Worm (Caenorhabditis elegans): ENCODE measurements around the gene R05H10.1.

The R05H10.1 gene

ce11 chrII:14825413-14825812 is 26.2 kb upstream of the R05H10.1 start:
- peak; percentile 6 for TF ChIP-seq nhr-10 (tag; optimal IDR thresholded peaks at IDR 0.05)
- no peak for TF ChIP-seq nhr-76 (tag; optimal IDR thresholded peaks at IDR 0.05)
- no peak for TF ChIP-seq lir-3 (tag; optimal IDR thresholded peaks at IDR 0.05)
- no peak for TF ChIP-seq zip-2 (tag; optimal IDR thresholded peaks at IDR 0.05)
- TF ChIP-seq gei-8 (GFP tag; optimal IDR thresholded peaks at IDR 0.05): no peak
- no peak for TF ChIP-seq pha-4 (GFP tag; IDR thresholded peaks at IDR 0.05)
- TF ChIP-seq pha-4 (tag; optimal IDR thresholded peaks at IDR 0.05): no peak
- TF ChIP-seq nhr-28 (tag; optimal IDR thresholded peaks at IDR 0.05): peak; percentile 68
- TF ChIP-seq dmd-6 (GFP tag; IDR thresholded peaks at IDR 0.05): peak; percentile 51
- TF ChIP-seq nhr-48 (tag; optimal IDR thresholded peaks at IDR 0.05): peak; percentile 38
- peak; percentile 55 for TF ChIP-seq mxl-3 (GFP tag; optimal IDR thresholded peaks at IDR 0.05)
- peak in 1 of 2 experiments; percentile 36 for TF ChIP-seq mdl-1 (tag; optimal IDR thresholded peaks at IDR 0.05)
- peak; percentile 45 for TF ChIP-seq hlh-11 (tag; optimal IDR thresholded peaks at IDR 0.05)

ce11 chrII:14832055-14832454 is 19.6 kb upstream of the R05H10.1 start:
- TF ChIP-seq arid-1 (GFP tag; conservative IDR thresholded peaks at IDR 0.05): no peak
- no peak for TF ChIP-seq T20F7.1 (GFP tag; optimal IDR thresholded peaks at IDR 0.05)
- TF ChIP-seq fos-1 (tag; optimal IDR thresholded peaks at IDR 0.05): no peak
- no peak for TF ChIP-seq ztf-11 (tag; optimal IDR thresholded peaks at IDR 0.05)
- no peak for TF ChIP-seq snpc-1.2 (GFP tag; IDR thresholded peaks at IDR 0.05)

- TF ChIP-seq F49E8.2 (tag; optimal IDR thresholded peaks at IDR 0.05; ENCODE audit: borderline replicate concordance): no peak
- TF ChIP-seq mxl-3 (GFP tag; optimal IDR thresholded peaks at IDR 0.05): peak; percentile 97
- peak in 1 of 2 experiments; percentile 26 for TF ChIP-seq lsy-2 (tag; optimal IDR thresholded peaks at IDR 0.05)
- TF ChIP-seq mdl-1 (tag; optimal IDR thresholded peaks at IDR 0.05): peak in 1 of 2 experiments; percentile 56
- TF ChIP-seq gei-8 (GFP tag; optimal IDR thresholded peaks at IDR 0.05): peak; percentile 19
- TF ChIP-seq set-16 (GFP tag; IDR thresholded peaks at IDR 0.05): no peak
- TF ChIP-seq dmd-6 (GFP tag; IDR thresholded peaks at IDR 0.05): peak; percentile 82
- TF ChIP-seq dve-1 (tag; optimal IDR thresholded peaks at IDR 0.05; ENCODE audit: insufficient read depth): peak; percentile 35
- TF ChIP-seq daf-16 (GFP tag; optimal IDR thresholded peaks at IDR 0.05): no peak
- TF ChIP-seq daf-16 (tag; optimal IDR thresholded peaks at IDR 0.05): peak; percentile 43
- no peak for TF ChIP-seq D1046.2 (GFP tag; IDR thresholded peaks at IDR 0.05)
- peak; percentile 31 for TF ChIP-seq cey-2 (tag; optimal IDR thresholded peaks at IDR 0.05; ENCODE audit: borderline replicate concordance, insufficient read depth)
- TF ChIP-seq nhr-48 (tag; optimal IDR thresholded peaks at IDR 0.05): peak; percentile 70
- peak; percentile 8 for TF ChIP-seq hlh-11 (tag; optimal IDR thresholded peaks at IDR 0.05)
- TF ChIP-seq madf-9 (GFP tag; conservative IDR thresholded peaks at IDR 0.05): no peak
- TF ChIP-seq T26A8.4 (GFP tag; IDR thresholded peaks at IDR 0.05): no peak
- TF ChIP-seq nhr-6 (tag; optimal IDR thresholded peaks at IDR 0.05): no peak
- peak; percentile 56 for TF ChIP-seq hlh-30 (tag; optimal IDR thresholded peaks at IDR 0.05; ENCODE audit: insufficient read depth)
- TF ChIP-seq spr-3 (GFP tag; optimal IDR thresholded peaks at IDR 0.05): no peak
- no peak for TF ChIP-seq egl-27 (tag; optimal IDR thresholded peaks at IDR 0.05)
- TF ChIP-seq unc-130 (GFP tag; optimal IDR thresholded peaks at IDR 0.05): no peak
- TF ChIP-seq unc-62 (GFP tag; optimal IDR thresholded peaks at IDR 0.05 in 1 of 2): peak in 1 of 2 experiments; percentile 11
- no peak for TF ChIP-seq unc-62 (tag; optimal IDR thresholded peaks at IDR 0.05)
- TF ChIP-seq fos-1 (tag; optimal IDR thresholded peaks at IDR 0.05): no peak
- TF ChIP-seq F44E2.7 (GFP tag; IDR thresholded peaks at IDR 0.05): no peak
- peak; percentile 87 for TF ChIP-seq nhr-28 (tag; optimal IDR thresholded peaks at IDR 0.05)
These were observed 12.9 kb upstream of the R05H10.1 start for ce11 chrII:14838596-14839215.

- TF ChIP-seq lin-38 (GFP tag; IDR thresholded peaks at IDR 0.05) (no peak), hlh-11 (tag; optimal IDR thresholded peaks at IDR 0.05) (peak; percentile 22), egl-27 (tag; optimal IDR thresholded peaks at IDR 0.05) (no peak), nhr-76 (tag; optimal IDR thresholded peaks at IDR 0.05) (no peak), Y75B8A.6 (GFP tag; IDR thresholded peaks at IDR 0.05) (no peak), ama-1 (optimal IDR thresholded peaks at IDR 0.05) (no peak), pha-4 (GFP tag; IDR thresholded peaks at IDR 0.05) (no peak), pha-4 (tag; optimal IDR thresholded peaks at IDR 0.05) (no peak), lin-1 (GFP tag; IDR thresholded peaks at IDR 0.05) (no peak), saeg-2 (GFP tag; IDR thresholded peaks at IDR 0.05) (no peak), tag-97 (GFP tag; IDR thresholded peaks at IDR 0.05) (no peak), zip-2 (tag; optimal IDR thresholded peaks at IDR 0.05) (no peak), daf-12 (tag; optimal IDR thresholded peaks at IDR 0.05) (no peak), mxl-3 (GFP tag; optimal IDR thresholded peaks at IDR 0.05) (peak; percentile 19), nhr-25 (tag; optimal IDR thresholded peaks at IDR 0.05; ENCODE audit: borderline replicate concordance, insufficient read depth) (no peak), lin-15B (tag; optimal IDR thresholded peaks at IDR 0.05) (no peak)
These were observed 10.4 kb upstream of the R05H10.1 start for ce11 chrII:14841253-14841652.
